Worm (Caenorhabditis elegans): Measurements from ENCODE around the gene slc-28.2.

Gene slc-28.2

DNA sequence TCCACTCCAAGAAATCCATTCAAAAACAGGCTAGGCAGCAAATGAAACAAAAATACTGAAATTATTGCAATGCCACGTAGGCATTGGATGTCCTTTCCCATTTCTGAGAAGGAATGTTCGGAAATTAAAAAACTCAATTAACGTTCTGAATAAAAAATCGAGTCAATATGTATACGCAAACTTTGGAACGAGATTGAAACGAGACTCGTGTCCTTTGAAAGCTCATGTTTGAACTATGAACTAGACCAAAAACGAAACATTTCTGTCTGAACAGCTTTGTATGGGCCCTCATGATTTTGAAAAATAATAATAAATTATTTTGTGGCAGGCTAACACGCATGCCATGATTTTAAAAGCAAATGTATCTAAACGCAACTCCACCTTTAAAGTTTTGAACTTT, 15.0 kb downstream of the slc-28.2 start, which contains the start of gene oac-2:
oac-2 (minus strand) TSS at position 101 of the 400 bp plus-strand sequence.
- TF ChIP-seq ceh-44 (GFP tag; IDR thresholded peaks at IDR 0.05) (no peak), ztf-11 (tag; optimal IDR thresholded peaks at IDR 0.05) (no peak), R02D3.7 (tag; optimal IDR thresholded peaks at IDR 0.05) (no peak), F10B5.3 (tag; optimal IDR thresholded peaks at IDR 0.05) (no peak), nhr-42 (GFP tag; IDR thresholded peaks at IDR 0.05) (no peak), Y48G9A.11 (GFP tag; IDR thresholded peaks at IDR 0.05) (no peak), zag-1 (tag; optimal IDR thresholded peaks at IDR 0.05) (no peak)

DNA sequence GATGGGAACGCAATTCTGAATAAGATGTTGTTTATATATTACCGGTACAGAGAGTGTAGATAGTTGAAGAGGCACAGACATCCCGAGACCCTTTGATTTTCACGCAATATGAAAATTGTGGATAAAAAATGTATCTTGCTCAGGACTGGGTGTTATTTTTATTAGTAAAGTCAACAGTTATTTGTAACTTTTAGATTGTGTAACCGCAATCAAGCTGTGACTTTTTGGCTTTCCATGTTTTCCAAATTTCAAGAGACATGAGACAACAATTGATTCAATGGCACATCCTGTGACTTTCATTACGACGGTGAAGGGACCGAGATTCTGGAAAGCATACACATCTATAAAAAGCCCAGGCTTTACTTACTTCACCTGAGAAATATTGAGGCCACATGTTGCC, 16.2 kb downstream of the slc-28.2 start:
- no peak for TF ChIP-seq unc-130 (GFP tag; optimal IDR thresholded peaks at IDR 0.05)
- no peak for TF ChIP-seq F49E8.2 (tag; optimal IDR thresholded peaks at IDR 0.05; ENCODE audit: borderline replicate concordance)
- peak in 1 of 2 experiments; percentile 97 for TF ChIP-seq unc-62 (GFP tag; optimal IDR thresholded peaks at IDR 0.05 in 1 of 2)
- no peak for TF ChIP-seq unc-62 (tag; optimal IDR thresholded peaks at IDR 0.05)

DNA sequence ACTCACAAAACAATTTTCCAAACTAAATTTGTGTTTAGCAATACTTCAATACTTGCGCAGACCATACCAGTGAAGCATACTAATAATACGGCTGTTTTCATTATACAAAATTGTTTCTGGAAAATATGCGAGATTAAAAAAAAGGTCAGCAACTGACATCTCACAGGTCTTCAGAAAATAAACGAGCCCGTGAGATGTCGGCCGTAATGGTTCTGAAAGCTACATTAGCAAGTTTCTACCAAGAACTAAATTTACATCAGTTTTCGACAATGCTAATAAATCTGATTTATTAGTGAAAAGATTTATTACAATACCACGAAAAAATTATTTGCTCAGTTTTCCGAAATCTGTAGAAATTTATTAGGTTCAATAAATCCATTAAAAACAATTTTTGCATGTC, 17.5 kb downstream of the slc-28.2 start, which contains the start of gene srbc-31:
srbc-31 (minus strand) TSS at position 101 of the 400 bp plus-strand sequence.
- TF ChIP-seq F37D6.2 (tag; optimal IDR thresholded peaks at IDR 0.05) (no peak), F26F4.8 (GFP tag; conservative IDR thresholded peaks at IDR 0.05) (no peak), lin-29 (GFP tag; IDR thresholded peaks at IDR 0.05) (no peak), R02D3.7 (tag; optimal IDR thresholded peaks at IDR 0.05) (no peak), egl-27 (tag; optimal IDR thresholded peaks at IDR 0.05) (no peak), ces-1 (GFP tag; optimal IDR thresholded peaks at IDR 0.05) (no peak), spr-3 (GFP tag; optimal IDR thresholded peaks at IDR 0.05) (no peak), mdl-1 (tag; optimal IDR thresholded peaks at IDR 0.05) (no peak), attf-4 (tag; optimal IDR thresholded peaks at IDR 0.05) (no peak)

DNA sequence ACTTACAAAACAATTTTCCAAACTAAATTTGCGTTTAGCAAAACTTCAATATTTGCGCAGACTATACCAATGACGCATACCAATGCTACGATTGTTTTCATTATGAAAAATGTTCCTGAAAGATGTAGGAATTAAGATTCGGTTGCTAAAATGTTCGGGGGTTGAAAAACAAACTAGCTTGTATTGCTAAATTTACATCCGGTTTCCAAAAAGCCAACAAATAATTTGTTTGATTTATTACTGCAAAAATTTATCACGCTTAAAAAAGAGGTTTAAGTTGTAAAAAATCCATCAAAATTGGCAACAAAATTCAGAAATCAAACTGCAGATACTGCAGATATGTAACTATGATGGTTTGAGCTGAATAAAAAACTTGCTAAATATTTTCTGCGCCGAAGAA, 20.3 kb downstream of the slc-28.2 start, which contains the start of gene srbc-30:
srbc-30 (minus strand) TSS at position 101 of the 400 bp plus-strand sequence.
- TF ChIP-seq hlh-11 (tag; optimal IDR thresholded peaks at IDR 0.05) (no peak), nhr-237 (tag; optimal IDR thresholded peaks at IDR 0.05) (no peak), spr-1 (tag; optimal IDR thresholded peaks at IDR 0.05) (no peak), daf-19 (GFP tag; conservative IDR thresholded peaks at IDR 0.05) (no peak)

DNA sequence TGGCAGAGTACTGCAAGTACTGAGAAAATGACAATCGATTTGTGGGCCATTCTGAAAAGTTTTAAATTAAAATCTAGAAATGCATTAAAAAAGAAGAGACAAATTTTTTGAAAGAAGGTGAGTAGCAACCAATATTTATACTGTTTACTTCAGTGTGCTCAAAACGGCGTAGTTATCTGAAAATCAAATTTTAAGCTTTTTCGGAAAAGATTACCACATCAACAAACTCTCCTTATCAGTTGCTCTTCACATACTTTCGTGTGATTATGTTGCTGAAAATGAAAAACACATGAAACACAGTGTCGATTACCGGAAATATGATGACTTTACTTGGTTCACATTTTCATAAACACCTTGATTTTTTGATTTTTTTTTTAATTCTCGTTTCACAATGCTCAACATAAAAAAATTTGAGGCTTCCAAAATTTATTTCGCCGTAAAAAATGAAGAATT, 22.6 kb downstream of the slc-28.2 start, which contains the start of gene lys-7:
lys-7 (minus strand) TSS at position 51 of the 453 bp plus-strand sequence.
- TF ChIP-seq daf-16 (GFP tag; optimal IDR thresholded peaks at IDR 0.05), result no peak
- TF ChIP-seq daf-16 (tag; optimal IDR thresholded peaks at IDR 0.05), result peak; percentile 96
- TF ChIP-seq madf-9 (GFP tag; conservative IDR thresholded peaks at IDR 0.05), result no peak

DNA sequence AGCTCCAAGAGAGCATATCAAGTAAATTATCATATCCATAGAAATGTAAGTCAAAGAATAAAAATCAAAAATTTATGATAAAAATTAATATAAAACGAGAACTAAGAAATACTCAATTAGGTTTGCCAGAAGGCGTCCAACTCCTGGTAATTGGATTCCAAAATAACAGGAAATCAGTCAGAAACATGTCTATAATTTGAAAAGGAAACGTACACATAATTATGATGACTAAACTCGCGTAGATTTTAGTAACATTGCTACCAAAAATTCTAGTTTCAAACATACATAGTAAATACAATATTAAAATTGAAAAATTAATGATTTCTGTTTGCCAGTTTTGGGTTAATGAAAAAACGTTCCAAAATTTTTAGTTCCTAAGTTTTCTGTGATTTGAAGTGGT, 24.7 kb downstream of the slc-28.2 start, which contains the start of gene srbc-33:
srbc-33 (minus strand) TSS at position 101 of the 400 bp plus-strand sequence.
- peak; percentile 3 for TF ChIP-seq aha-1 (tag)
- TF ChIP-seq tra-1 (GFP tag; IDR thresholded peaks at IDR 0.05), result no peak

DNA sequence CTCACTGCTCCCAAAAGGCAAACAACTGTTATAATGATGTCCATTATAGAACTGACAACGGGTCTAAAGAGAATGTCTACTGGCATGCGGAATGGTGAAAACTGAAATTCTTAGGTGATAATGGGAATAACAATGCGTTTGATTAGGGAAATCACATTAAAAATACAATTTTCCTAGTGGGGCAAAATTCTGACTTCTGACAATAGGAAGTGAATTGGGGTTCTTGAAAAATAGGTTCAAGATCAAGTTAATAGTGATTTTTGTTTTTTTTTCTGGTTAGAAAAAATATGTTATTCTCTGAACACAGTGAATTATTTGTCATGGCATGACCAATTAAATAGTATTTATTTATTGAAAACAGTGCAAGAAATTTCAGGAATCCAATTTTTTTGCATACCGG, 26.8 kb downstream of the slc-28.2 start, which contains the start of gene srbc-32:
srbc-32 (minus strand) TSS at position 101 of the 400 bp plus-strand sequence.
- TF ChIP-seq mxl-2 (GFP tag; conservative IDR thresholded peaks at IDR 0.05) (no peak), set-16 (GFP tag; IDR thresholded peaks at IDR 0.05) (no peak), Y75B8A.6 (GFP tag; IDR thresholded peaks at IDR 0.05) (no peak), saeg-2 (GFP tag; IDR thresholded peaks at IDR 0.05) (no peak), daf-19 (GFP tag; conservative IDR thresholded peaks at IDR 0.05) (no peak), aly-2 (tag; optimal IDR thresholded peaks at IDR 0.05) (no peak)

All from whole organism, L4 larva.